Fruit fly (Drosophila melanogaster): ENCODE results near the gene Hn.
A peak's percentile ranks its signal among the peaks of the same experiment; 100 is the strongest.

Gene Hn

DNA sequence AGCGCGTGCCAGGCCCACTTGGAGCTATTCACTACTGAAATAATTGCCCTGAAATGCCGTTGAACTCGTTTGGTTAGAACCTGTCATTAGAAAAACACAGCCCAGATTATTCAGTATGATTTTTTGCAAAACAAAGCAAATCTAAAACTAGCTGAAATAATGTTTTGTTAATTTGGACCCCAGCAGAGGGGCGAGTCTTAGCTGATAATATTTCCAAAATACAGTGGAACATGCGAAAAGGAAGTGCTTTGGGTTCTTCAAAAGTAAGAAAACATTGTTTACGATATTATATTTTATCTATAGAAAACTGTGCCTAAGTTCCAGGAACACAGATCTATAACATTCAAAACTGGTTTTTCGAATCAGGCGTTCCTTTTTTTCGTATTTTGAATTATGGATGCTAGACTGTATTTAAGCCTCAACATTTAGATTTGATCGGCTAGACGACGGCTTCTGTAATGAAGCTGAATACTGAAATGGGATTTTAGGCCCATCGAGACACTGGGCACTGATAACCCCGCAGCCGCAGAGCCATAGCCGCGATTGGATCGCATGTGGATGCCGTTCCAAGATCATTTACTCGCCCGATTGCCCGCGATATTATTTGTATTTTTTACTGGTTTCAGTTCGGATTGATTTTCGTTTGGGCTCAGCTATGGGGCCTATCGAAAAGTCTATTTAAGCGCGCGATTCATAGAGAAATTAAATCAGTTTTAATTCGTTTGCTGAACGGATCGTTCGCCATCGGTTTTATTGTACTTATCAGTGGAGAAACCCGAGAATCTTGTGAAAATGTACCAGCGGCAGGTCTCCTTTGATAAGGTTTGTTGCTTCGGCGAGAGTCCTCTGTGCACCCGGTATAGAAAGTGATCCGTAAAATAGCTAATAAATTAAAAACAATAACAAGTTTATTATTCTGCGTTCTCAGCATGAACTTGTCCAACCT lies at the start of gene Hn:
Gene Hn, plus strand, starts transcription at position 619 of the 946 bp plus-strand sequence.
- no peak for TF ChIP-seq CG10348 (GFP tag; IDR thresholded peaks at IDR 0.05)
- no peak for TF ChIP-seq fd96Ca (GFP tag; IDR thresholded peaks at IDR 0.05)
- no peak for TF ChIP-seq rn (GFP tag; IDR thresholded peaks at IDR 0.05)
- TF ChIP-seq Snoo (tag; optimal IDR thresholded peaks at IDR 0.05): no peak
- no peak for TF ChIP-seq CG4496 (GFP tag; IDR thresholded peaks at IDR 0.05)
- TF ChIP-seq CG13204 (GFP tag; optimal IDR thresholded peaks at IDR 0.05): no peak
- no peak for TF ChIP-seq Ets98B (GFP tag; IDR thresholded peaks at IDR 0.05)
- no peak for TF ChIP-seq CG32121 (GFP tag; IDR thresholded peaks at IDR 0.05)
- no peak for TF ChIP-seq CG8301 (tag; optimal IDR thresholded peaks at IDR 0.05)
- no peak for TF ChIP-seq CG8159 (tag; optimal IDR thresholded peaks at IDR 0.05)
- TF ChIP-seq Pif1A (GFP tag; optimal IDR thresholded peaks at IDR 0.05): no peak
- TF ChIP-seq CG34367 (tag; optimal IDR thresholded peaks at IDR 0.05): no peak
- TF ChIP-seq gl (tag; optimal IDR thresholded peaks at IDR 0.05): no peak
- TF ChIP-seq D1 (tag; optimal IDR thresholded peaks at IDR 0.05): no peak
- no peak for TF ChIP-seq CG14655 (GFP tag; optimal IDR thresholded peaks at IDR 0.05)

DNA sequence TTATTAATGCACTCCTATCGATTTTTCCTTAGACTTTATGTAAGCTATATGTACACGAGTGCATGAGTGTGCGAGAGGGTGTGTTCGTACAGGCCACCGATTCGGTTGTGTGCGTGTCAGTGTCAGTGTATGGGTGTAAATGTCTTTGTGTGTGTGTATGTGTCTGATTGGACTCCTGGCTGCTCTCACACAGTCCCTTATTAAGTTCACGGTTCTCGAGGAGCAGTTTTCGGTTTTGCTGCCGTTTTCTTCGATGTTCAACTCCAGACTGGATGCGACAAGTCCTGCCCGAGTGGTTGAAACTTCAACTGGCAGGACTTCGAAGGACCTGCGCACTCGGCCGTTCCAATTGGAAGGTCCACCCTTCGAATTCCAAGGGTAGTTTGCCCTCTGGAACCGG lies 46.9 kb upstream of the Hn start:
- no peak for TF ChIP-seq EcR (GFP tag; optimal IDR thresholded peaks at IDR 0.05)
- TF ChIP-seq CG17806 (tag; optimal IDR thresholded peaks at IDR 0.05): no peak
- TF ChIP-seq CG34367 (tag; optimal IDR thresholded peaks at IDR 0.05): no peak
- no peak for TF ChIP-seq CG9948 (tag; optimal IDR thresholded peaks at IDR 0.05)
- TF ChIP-seq CG32121 (GFP tag; IDR thresholded peaks at IDR 0.05): no peak
- TF ChIP-seq CG12605 (GFP tag; IDR thresholded peaks at IDR 0.05): no peak
- no peak for TF ChIP-seq Pif1A (GFP tag; optimal IDR thresholded peaks at IDR 0.05)
- no peak for TF ChIP-seq CG4496 (GFP tag; IDR thresholded peaks at IDR 0.05)
- no peak for TF ChIP-seq CG14655 (GFP tag; optimal IDR thresholded peaks at IDR 0.05)
- no peak for TF ChIP-seq Snoo (tag; optimal IDR thresholded peaks at IDR 0.05)
- TF ChIP-seq D1 (tag; optimal IDR thresholded peaks at IDR 0.05): no peak
- no peak for TF ChIP-seq CG8159 (tag; optimal IDR thresholded peaks at IDR 0.05)
- no peak for TF ChIP-seq fd96Ca (GFP tag; IDR thresholded peaks at IDR 0.05)
- no peak for TF ChIP-seq CG10348 (GFP tag; IDR thresholded peaks at IDR 0.05)
- no peak for TF ChIP-seq gl (tag; optimal IDR thresholded peaks at IDR 0.05)

DNA sequence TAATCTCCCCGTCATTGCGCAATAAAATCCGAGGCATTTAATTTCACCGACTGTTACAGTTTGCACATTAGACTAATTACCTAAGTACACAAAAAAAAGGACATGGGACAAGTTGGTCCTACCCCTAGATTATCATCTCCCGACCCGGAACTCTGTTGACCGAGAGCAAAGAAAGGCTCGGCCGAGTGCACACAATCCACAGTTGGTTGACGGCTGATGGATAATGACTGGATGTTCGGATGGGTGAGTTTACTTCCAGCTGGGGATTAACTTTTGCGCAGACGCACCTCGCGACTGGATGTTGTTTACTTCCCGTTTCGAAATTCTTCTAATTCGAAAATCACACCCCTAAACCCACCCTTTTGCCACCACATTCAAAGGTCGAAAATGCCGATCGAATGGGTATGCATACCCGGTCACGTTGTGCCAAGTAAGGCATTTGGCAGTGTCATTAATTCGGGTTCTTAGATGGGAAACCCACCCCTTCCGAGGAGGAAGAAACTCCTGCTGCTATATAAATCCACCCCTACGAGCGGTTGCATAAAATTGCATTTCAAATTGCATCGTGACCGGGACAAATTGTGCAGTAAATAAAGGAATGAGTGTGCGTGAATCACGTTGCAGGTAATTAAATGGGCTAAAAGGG lies 45.8 kb upstream of the Hn start:
- no peak for TF ChIP-seq Pif1A (GFP tag; optimal IDR thresholded peaks at IDR 0.05)
- peak; percentile 82 for TF ChIP-seq CG12605 (GFP tag; IDR thresholded peaks at IDR 0.05)

DNA sequence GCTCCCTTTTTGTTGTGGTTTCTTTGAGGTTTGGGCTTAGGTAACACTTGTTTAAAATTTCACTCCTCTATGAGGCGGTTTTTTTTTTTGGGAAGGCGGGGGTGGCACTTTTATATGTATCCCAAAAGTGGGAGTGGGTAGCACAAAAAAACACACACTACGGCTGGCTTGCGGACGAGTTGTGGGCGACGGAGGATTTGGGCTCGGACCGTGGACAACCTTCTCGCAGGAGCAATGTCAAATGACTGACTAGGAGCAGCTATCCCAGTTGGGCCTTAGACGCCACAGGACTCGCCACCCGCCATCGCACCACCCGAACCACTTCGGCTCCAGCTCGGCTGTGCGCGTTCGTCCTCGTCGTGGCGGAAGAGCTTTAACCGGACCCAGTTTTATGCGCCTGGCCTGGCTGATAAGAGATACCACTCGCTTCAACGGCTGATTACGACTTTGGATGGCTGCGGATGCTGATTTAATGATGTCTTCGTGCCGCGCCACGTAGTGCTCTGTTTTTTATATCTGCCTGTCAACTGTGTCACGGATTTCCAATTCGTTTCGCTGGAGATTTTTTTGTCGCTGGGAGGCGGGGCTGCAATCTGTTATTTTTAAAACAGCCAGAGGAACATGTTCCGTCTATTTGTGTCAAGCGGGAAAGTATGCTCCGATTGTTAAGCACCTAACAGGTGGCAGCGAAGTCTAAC lies 42.2 kb upstream of the Hn start, which contains the start of gene Ank2:
Gene Ank2, minus strand, starts transcription at position 533 of the 698 bp plus-strand sequence.
- TF ChIP-seq CG4496 (GFP tag; IDR thresholded peaks at IDR 0.05): no peak
- no peak for TF ChIP-seq CG9948 (tag; optimal IDR thresholded peaks at IDR 0.05)
- TF ChIP-seq CG8159 (tag; optimal IDR thresholded peaks at IDR 0.05): no peak
- no peak for TF ChIP-seq fd96Ca (GFP tag; IDR thresholded peaks at IDR 0.05)
- no peak for TF ChIP-seq CG32121 (GFP tag; IDR thresholded peaks at IDR 0.05)
- TF ChIP-seq CG13204 (GFP tag; optimal IDR thresholded peaks at IDR 0.05): no peak
- no peak for TF ChIP-seq CG8301 (tag; optimal IDR thresholded peaks at IDR 0.05)

DNA sequence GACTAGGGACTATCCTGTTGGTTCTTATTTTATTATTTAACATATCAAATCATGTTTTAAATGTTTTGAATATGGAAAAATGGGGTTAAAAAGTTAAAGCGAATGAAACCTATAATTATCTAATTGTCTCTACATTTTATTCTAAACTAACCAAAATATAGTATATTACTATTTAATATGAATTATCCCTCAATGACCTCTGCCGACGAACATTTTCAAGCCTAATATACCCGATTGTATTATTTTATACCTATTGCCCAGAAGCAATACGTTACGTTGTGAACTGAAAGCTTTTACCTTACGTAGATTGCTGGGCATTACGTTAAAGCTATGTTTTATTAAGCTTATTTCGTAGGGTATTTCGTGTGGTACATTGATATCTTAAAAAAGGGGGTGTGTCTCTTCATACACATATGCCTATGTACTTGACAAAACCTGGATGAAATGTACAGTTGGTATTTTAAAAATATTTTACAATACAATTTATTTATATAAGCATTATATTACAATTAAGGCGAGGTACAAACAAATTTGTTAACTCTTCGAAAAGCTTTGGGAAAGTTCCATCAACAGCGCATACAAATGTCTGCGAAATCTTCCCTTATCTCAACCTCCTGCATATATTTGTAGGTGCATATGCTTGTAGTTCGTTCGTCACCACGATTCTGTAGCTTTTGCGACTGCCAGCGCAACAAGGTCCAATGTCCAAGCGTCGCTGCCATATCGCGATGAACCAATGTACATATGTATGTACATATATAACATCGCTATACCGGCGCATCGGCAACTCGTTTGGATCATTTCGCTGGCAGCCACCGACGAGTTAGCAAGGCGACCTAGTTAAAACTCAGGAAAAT lies 41.5 kb upstream of the Hn start, which contains the start of gene Mcad:
Gene Mcad, plus strand, starts transcription at position 790 of the 857 bp plus-strand sequence.
- TF ChIP-seq Pif1A (GFP tag; optimal IDR thresholded peaks at IDR 0.05): peak; percentile 96
- peak; percentile 97 for TF ChIP-seq Pif1B (GFP tag; optimal IDR thresholded peaks at IDR 0.05)
- TF ChIP-seq Snoo (tag; optimal IDR thresholded peaks at IDR 0.05): peak; percentile 97
- peak; percentile 72 for TF ChIP-seq EcR (GFP tag; optimal IDR thresholded peaks at IDR 0.05)
- TF ChIP-seq fd96Ca (GFP tag; IDR thresholded peaks at IDR 0.05): peak; percentile 98
- TF ChIP-seq CG13204 (GFP tag; optimal IDR thresholded peaks at IDR 0.05): peak; percentile 92
- TF ChIP-seq CG14655 (GFP tag; optimal IDR thresholded peaks at IDR 0.05): peak; percentile 98
- TF ChIP-seq CG32121 (GFP tag; IDR thresholded peaks at IDR 0.05): peak; percentile 94
- TF ChIP-seq D1 (tag; optimal IDR thresholded peaks at IDR 0.05): peak; percentile 76
- TF ChIP-seq CG15710 (tag; optimal IDR thresholded peaks at IDR 0.05): peak; percentile 96
- peak; percentile 88 for TF ChIP-seq Ets98B (GFP tag; IDR thresholded peaks at IDR 0.05)
- peak; percentile 94 for TF ChIP-seq CG4496 (GFP tag; IDR thresholded peaks at IDR 0.05)
- peak; percentile 90 for TF ChIP-seq CG17806 (tag; optimal IDR thresholded peaks at IDR 0.05)
- peak; percentile 96 for TF ChIP-seq CG8159 (tag; optimal IDR thresholded peaks at IDR 0.05)
- peak; percentile 93 for TF ChIP-seq CG34367 (tag; optimal IDR thresholded peaks at IDR 0.05)
- TF ChIP-seq rn (GFP tag; IDR thresholded peaks at IDR 0.05): peak; percentile 82
- TF ChIP-seq CG10348 (GFP tag; IDR thresholded peaks at IDR 0.05): peak; percentile 82
- TF ChIP-seq gl (tag; optimal IDR thresholded peaks at IDR 0.05): peak; percentile 93
- peak; percentile 89 for TF ChIP-seq CG12605 (GFP tag; IDR thresholded peaks at IDR 0.05)
- TF ChIP-seq CG8301 (tag; optimal IDR thresholded peaks at IDR 0.05): peak; percentile 96
- TF ChIP-seq CG9948 (tag; optimal IDR thresholded peaks at IDR 0.05): peak; percentile 93
